Fruit fly (Drosophila melanogaster) whole organism, embryonic: Measurements from ENCODE around the gene CG15725.
A peak's percentile ranks its signal among the peaks of the same experiment; 100 is the strongest.

Source experiments
- B-H1 ChIP-seq: fragments of 200-800 bp; sonication (Bioruptor generic); IDR thresholded peaks from 3 replicates; pipeline ENCODE4 v1.3.6; 2022; ENCODE audit warnings: missing biosample characterization, missing genetic modification characterization
- CG10147 ChIP-seq: fragments of 200-800 bp; sonication (Bioruptor generic); optimal IDR thresholded peaks from 2 replicates; lab custom pipeline; 2019; ENCODE audit warnings: missing biosample characterization, mild to moderate bottlenecking, missing genetic modification characterization, moderate library complexity
- CG11085 ChIP-seq: fragments of 200-800 bp; sonication (Bioruptor generic); IDR thresholded peaks from 2 replicates; pipeline ENCODE4 v1.3.6; 2022; ENCODE audit warnings: missing biosample characterization, missing genetic modification characterization
- CG11398 ChIP-seq: fragments of 200-800 bp; sonication (Bioruptor generic); optimal IDR thresholded peaks from 2 replicates; lab custom pipeline; 2016; ENCODE audit warnings: missing biosample characterization, missing genetic modification characterization
- CG12155 ChIP-seq: fragments of 200-800 bp; sonication (Bioruptor generic); optimal IDR thresholded peaks from 3 replicates; lab custom pipeline; 2016; ENCODE audit warnings: missing biosample characterization, missing genetic modification characterization
- CG12744 ChIP-seq: fragments of 200-800 bp; sonication (Bioruptor generic); optimal IDR thresholded peaks from 2 replicates; lab custom pipeline; 2016; ENCODE audit warnings: missing biosample characterization, missing genetic modification characterization
- CG13424 ChIP-seq: fragments of 200-800 bp; sonication (Bioruptor generic); optimal IDR thresholded peaks from 2 replicates; lab custom pipeline; 2019; ENCODE audit warnings: missing biosample characterization, mild to moderate bottlenecking, missing genetic modification characterization, moderate library complexity
- CG14860 ChIP-seq: fragments of 200-800 bp; sonication (Bioruptor generic); IDR thresholded peaks from 3 replicates; pipeline ENCODE4 v1.3.6; 2022; ENCODE audit warnings: missing biosample characterization, missing genetic modification characterization; ENCODE audit not compliant: partially characterized antibody
- CG16779 ChIP-seq: fragments of 200-800 bp; sonication (Bioruptor generic); IDR thresholded peaks from 2 replicates; pipeline ENCODE4 v1.3.6; 2022; ENCODE audit warnings: missing biosample characterization, missing genetic modification characterization
- CG17359 ChIP-seq: fragments of 200-800 bp; sonication (Bioruptor generic); optimal IDR thresholded peaks from 3 replicates; lab custom pipeline; 2018; ENCODE audit warnings: missing biosample characterization, mild to moderate bottlenecking, missing genetic modification characterization, moderate library complexity
- CG2129 ChIP-seq: fragments of 200-800 bp; sonication (Bioruptor generic); IDR thresholded peaks from 2 replicates; pipeline ENCODE4 v1.3.6; 2022; ENCODE audit warnings: missing biosample characterization, missing genetic modification characterization; ENCODE audit not compliant: partially characterized antibody
- CG31365 ChIP-seq: fragments of 200-800 bp; sonication (Bioruptor generic); optimal IDR thresholded peaks from 2 replicates; lab custom pipeline; 2018; ENCODE audit warnings: missing biosample characterization, mild to moderate bottlenecking, missing genetic modification characterization
- CG31441 ChIP-seq: fragments of 200-800 bp; sonication (Bioruptor generic); IDR thresholded peaks from 2 replicates; pipeline ENCODE4 v1.3.6; 2022; ENCODE audit warnings: missing biosample characterization, missing genetic modification characterization
- CG3407 ChIP-seq: fragments of 200-800 bp; sonication (Bioruptor generic); optimal IDR thresholded peaks from 2 replicates; lab custom pipeline; 2018; ENCODE audit warnings: missing biosample characterization, mild to moderate bottlenecking, missing genetic modification characterization
- CG3726 ChIP-seq: fragments of 200-800 bp; sonication (Bioruptor generic); IDR thresholded peaks from 3 replicates; pipeline ENCODE4, ENCODE4 v1.3.6; 2022; ENCODE audit warnings: missing biosample characterization, missing genetic modification characterization
- CG4282 ChIP-seq: fragments of 200-800 bp; sonication (Bioruptor generic); optimal IDR thresholded peaks from 2 replicates; lab custom pipeline; 2016; ENCODE audit warnings: missing biosample characterization, missing genetic modification characterization
- CG4404 ChIP-seq: fragments of 200-800 bp; sonication (Bioruptor generic); IDR thresholded peaks from 2 replicates; pipeline ENCODE4 v1.3.6; 2022; ENCODE audit warnings: missing biosample characterization, missing genetic modification characterization
- CG6254 ChIP-seq: fragments of 200-800 bp; sonication (Bioruptor generic); optimal IDR thresholded peaks from 3 replicates; lab custom pipeline; 2017; ENCODE audit warnings: mild to moderate bottlenecking, missing biosample characterization, missing genetic modification reagents, missing genetic modification characterization
- CG6683 ChIP-seq: fragments of 200-800 bp; sonication (Bioruptor generic); optimal IDR thresholded peaks from 2 replicates; lab custom pipeline; 2017; ENCODE audit warnings: missing biosample characterization, mild to moderate bottlenecking, missing genetic modification characterization, missing genetic modification reagents
- CG7271 ChIP-seq: fragments of 200-800 bp; sonication (Bioruptor generic); optimal IDR thresholded peaks from 2 replicates; lab custom pipeline; 2018; ENCODE audit warnings: missing biosample characterization, mild to moderate bottlenecking, missing genetic modification characterization, moderate library complexity
- CG7839 ChIP-seq: fragments of 200-800 bp; sonication (Bioruptor generic); optimal IDR thresholded peaks from 3 replicates; lab custom pipeline; 2018; ENCODE audit warnings: missing biosample characterization, mild to moderate bottlenecking, missing genetic modification characterization, moderate library complexity
- CG8281 ChIP-seq: fragments of 200-800 bp; sonication (Bioruptor generic); optimal IDR thresholded peaks from 2 replicates; lab custom pipeline; 2018; ENCODE audit warnings: missing biosample characterization, mild to moderate bottlenecking, missing genetic modification characterization, moderate library complexity
- CoRest ChIP-seq: fragments of 200-800 bp; sonication (Bioruptor generic); optimal IDR thresholded peaks from 3 replicates; lab custom pipeline; 2018; ENCODE audit warnings: missing biosample characterization, mild to moderate bottlenecking, missing genetic modification characterization, moderate library complexity
- Dip3 ChIP-seq: fragments of 200-800 bp; sonication (Bioruptor generic); optimal IDR thresholded peaks from 3 replicates; lab custom pipeline; 2016; ENCODE audit warnings: missing biosample characterization, missing genetic modification characterization
- Dll ChIP-seq: fragments of 200-800 bp; sonication (Bioruptor generic); IDR thresholded peaks from 4 replicates; pipeline ENCODE4 v1.3.6; 2022; ENCODE audit warnings: missing biosample characterization, missing genetic modification characterization; ENCODE audit not compliant: partially characterized antibody
- Ets97D ChIP-seq: fragments of 200-800 bp; sonication (Bioruptor generic); optimal IDR thresholded peaks from 3 replicates; lab custom pipeline; 2016; ENCODE audit warnings: missing biosample characterization, missing genetic modification characterization
- Gsc ChIP-seq: fragments of 200-800 bp; sonication (Bioruptor generic); IDR thresholded peaks from 2 replicates; pipeline ENCODE4 v1.3.6; 2022; ENCODE audit warnings: missing biosample characterization, missing genetic modification characterization
- H2.0 ChIP-seq: fragments of 200-800 bp; sonication (Bioruptor generic); IDR thresholded peaks from 2 replicates; pipeline ENCODE4 v1.3.6; 2022; ENCODE audit warnings: missing biosample characterization, missing genetic modification characterization
- Scr ChIP-seq: fragments of 200-800 bp; sonication (Bioruptor generic); IDR thresholded peaks from 2 replicates; pipeline ENCODE4 v1.3.6; 2022; ENCODE audit warnings: missing biosample characterization, missing genetic modification characterization; ENCODE audit not compliant: partially characterized antibody
- Sin3A ChIP-seq: fragments of >200 bp; optimal IDR thresholded peaks from 2 replicates; lab custom pipeline; 2018
- Xbp1 ChIP-seq: fragments of 200-800 bp; sonication (Bioruptor generic); optimal IDR thresholded peaks from 3 replicates; lab custom pipeline; 2016; ENCODE audit warnings: missing biosample characterization, mild to moderate bottlenecking, missing genetic modification characterization
- ash1 ChIP-seq: fragments of 200-800 bp; sonication (Bioruptor generic); optimal IDR thresholded peaks from 2 replicates; lab custom pipeline; 2018; ENCODE audit warnings: missing biosample characterization, mild to moderate bottlenecking, missing genetic modification characterization
- bab2 ChIP-seq: fragments of 200-800 bp; sonication (Bioruptor generic); optimal IDR thresholded peaks from 2 replicates; lab custom pipeline; 2016; ENCODE audit warnings: missing biosample characterization, missing genetic modification characterization
- bcd ChIP-seq: fragments of 200-800 bp; sonication (Bioruptor generic); optimal IDR thresholded peaks from 2 replicates; lab custom pipeline; 2017; ENCODE audit warnings: missing biosample characterization, mild to moderate bottlenecking, missing genetic modification characterization
- cato ChIP-seq: fragments of 200-800 bp; sonication (Bioruptor generic); optimal IDR thresholded peaks from 2 replicates; lab custom pipeline; 2016; ENCODE audit warnings: missing biosample characterization, missing genetic modification characterization, borderline replicate concordance
- cg ChIP-seq: fragments of 200-800 bp; sonication (Bioruptor generic); optimal IDR thresholded peaks from 3 replicates; lab custom pipeline; 2019; ENCODE audit warnings: missing biosample characterization, mild to moderate bottlenecking, missing genetic modification characterization, moderate library complexity
- crp ChIP-seq, 2 experiments: fragments of 200-800 bp; sonication (Bioruptor generic); optimal IDR thresholded peaks; 2 replicates in 1 of 2; 3 replicates in 1 of 2; lab custom pipeline; 2017; ENCODE audit warnings: missing biosample characterization in 2 of 2, missing genetic modification characterization in 2 of 2, mild to moderate bottlenecking in 1 of 2, moderate library complexity in 1 of 2
- fd96Cb ChIP-seq: fragments of 200-800 bp; sonication (Bioruptor generic); optimal IDR thresholded peaks from 2 replicates; lab custom pipeline; 2018; ENCODE audit warnings: missing biosample characterization, mild to moderate bottlenecking, missing genetic modification characterization, moderate library complexity
- kay ChIP-seq: fragments of 200-800 bp; sonication (Bioruptor generic); optimal IDR thresholded peaks from 2 replicates; lab custom pipeline; 2016; ENCODE audit warnings: missing biosample characterization, missing genetic modification characterization
- nmo ChIP-seq: fragments of 200-800 bp; sonication (Bioruptor generic); optimal IDR thresholded peaks from 2 replicates; lab custom pipeline; 2018; ENCODE audit warnings: missing biosample characterization, mild to moderate bottlenecking, missing genetic modification characterization, moderate library complexity
- odd ChIP-seq: fragments of 200-800 bp; sonication (Bioruptor generic); optimal IDR thresholded peaks from 2 replicates; lab custom pipeline; 2017; ENCODE audit warnings: missing biosample characterization, mild to moderate bottlenecking, missing genetic modification characterization
- pnt ChIP-seq: fragments of 200-800 bp; sonication (Bioruptor generic); optimal IDR thresholded peaks from 3 replicates; lab custom pipeline; 2016; ENCODE audit warnings: missing biosample characterization, missing genetic modification characterization
- psq ChIP-seq: fragments of 200-800 bp; sonication (Bioruptor generic); optimal IDR thresholded peaks from 2 replicates; lab custom pipeline; 2017; ENCODE audit warnings: missing biosample characterization, missing genetic modification characterization
- repo ChIP-seq: fragments of 200-800 bp; sonication (Bioruptor generic); optimal IDR thresholded peaks from 2 replicates; lab custom pipeline; 2016; ENCODE audit warnings: missing biosample characterization, missing genetic modification characterization
- ssp ChIP-seq: fragments of 200-800 bp; sonication (Bioruptor generic); IDR thresholded peaks from 2 replicates; pipeline ENCODE4 v1.3.6; 2022; ENCODE audit warnings: missing biosample characterization, missing genetic modification characterization
- toy ChIP-seq: fragments of 200-800 bp; sonication (Bioruptor generic); IDR thresholded peaks from 2 replicates; pipeline ENCODE4 v1.3.6; 2022; ENCODE audit warnings: missing biosample characterization, missing genetic modification characterization
- unpg ChIP-seq: fragments of 200-800 bp; sonication (Bioruptor generic); optimal IDR thresholded peaks from 3 replicates; lab custom pipeline; 2018; ENCODE audit warnings: missing biosample characterization, mild to moderate bottlenecking, missing genetic modification characterization, moderate library complexity
- wdn ChIP-seq: fragments of 200-800 bp; sonication (Bioruptor generic); IDR thresholded peaks from 2 replicates; pipeline ENCODE4 v1.3.6; 2022; ENCODE audit warnings: missing biosample characterization, missing genetic modification characterization
- wek ChIP-seq: fragments of 200-800 bp; sonication (Bioruptor generic); optimal IDR thresholded peaks from 3 replicates; lab custom pipeline; 2018; ENCODE audit warnings: missing biosample characterization, mild to moderate bottlenecking, missing genetic modification characterization, moderate library complexity

CG15725 gene

dm6 chrX:12755600-12756373 lies 50.1 kb downstream of the CG15725 start (continued):
- TF ChIP-seq CG6683 (GFP tag; lab: Kevin White, UChicago) (no peak), Ets97D (GFP tag; lab: Kevin White, UChicago) (no peak), CG7839 (tag; lab: Kevin White, UChicago) (peak; percentile 84), nmo (GFP tag; lab: Kevin White, UChicago) (peak; percentile 79), CG10147 (GFP tag; lab: Kevin White, UChicago) (peak; percentile 59), CG31441 (GFP tag; lab: Robert Waterston, UW) (peak; percentile 71), CG3726 (0 out of 3 replicates have a peak, but pooled peaks have one; percentile 39), CG14860 (GFP tag; lab: Robert Waterston, UW) (no peak), CG12744 (GFP tag; lab: Kevin White, UChicago) (no peak), CG31365 (tag; lab: Kevin White, UChicago) (no peak), CG8281 (tag; lab: Kevin White, UChicago) (no peak), CG6254 (GFP tag; lab: Kevin White, UChicago) (no peak), CG7271 (tag; lab: Kevin White, UChicago) (no peak), CG16779 (GFP tag; lab: Robert Waterston, UW) (peak; percentile 51; the same call in 1 of the 2 replicates), fd96Cb (peak; percentile 71), odd (peak; percentile 50), CG11398 (GFP tag; lab: Kevin White, UChicago) (no peak), Dll (no peak), cg (GFP tag; lab: Kevin White, UChicago) (no peak), CG12155 (GFP tag; lab: Kevin White, UChicago) (peak; percentile 75), CG4404 (GFP tag; lab: Robert Waterston, UW) (peak; percentile 68), cato (peak; percentile 45), CG2129 (GFP tag; lab: Robert Waterston, UW) (no peak), CG4282 (GFP tag; lab: Kevin White, UChicago) (peak; percentile 6), Scr (GFP tag; lab: Robert Waterston, UW) (no peak), psq (GFP tag; lab: Kevin White, UChicago) (no peak), CG17359 (tag; lab: Kevin White, UChicago) (peak; percentile 51), wek (no peak), H2.0 (peak; percentile 58), Xbp1 (peak; percentile 80), toy (GFP tag; lab: Robert Waterston, UW) (no peak), ash1 (GFP tag; lab: Kevin White, UChicago) (no peak), crp (GFP tag; optimal IDR thresholded peaks at IDR 0.05; lab: Kevin White, UChicago) (no peak), Dip3 (GFP tag; lab: Kevin White, UChicago) (peak; percentile 75), CG13424 (peak; percentile 80), pnt (GFP tag; lab: Kevin White, UChicago) (peak; percentile 53), Sin3A (no peak), unpg (GFP tag; lab: Kevin White, UChicago) (peak; percentile 59), kay (no peak), bab2 (GFP tag; lab: Kevin White, UChicago) (no peak), wdn (GFP tag; lab: Robert Waterston, UW) (peak; percentile 74), B-H1 (GFP tag; lab: Robert Waterston, UW) (peak; percentile 50; the same call in 1 of the 3 replicates), repo (GFP tag; lab: Kevin White, UChicago) (no peak), Gsc (GFP tag; lab: Robert Waterston, UW) (no peak), bcd (peak; percentile 84), CG3407 (GFP tag; lab: Kevin White, UChicago) (no peak), CG11085 (GFP tag; lab: Robert Waterston, UW) (peak; percentile 77), CoRest (tag; lab: Kevin White, UChicago) (peak; percentile 88), ssp (peak; percentile 66)
